Worm (Caenorhabditis elegans): ENCODE measurements around the gene octr-1.

The octr-1 gene

ce11 chrX:5611155-5611554 is at the start of gene octr-1:
octr-1 (minus strand) TSS chrX:5611255.
- TF ChIP-seq ceh-36 (tag; optimal IDR thresholded peaks at IDR 0.05) = no peak
- no peak for TF ChIP-seq tbx-37 (GFP tag; conservative IDR thresholded peaks at IDR 0.05)
- no peak for TF ChIP-seq scrt-1 (GFP tag; IDR thresholded peaks at IDR 0.05)
- no peak for TF ChIP-seq pes-1 (GFP tag; IDR thresholded peaks at IDR 0.05)
- TF ChIP-seq ceh-13 (GFP tag; optimal IDR thresholded peaks at IDR 0.05) = no peak
- no peak for TF ChIP-seq tbx-11 (GFP tag; IDR thresholded peaks at IDR 0.05)
- TF ChIP-seq flt-1 (GFP tag; IDR thresholded peaks at IDR 0.05) = no peak
- TF ChIP-seq sea-1 (GFP tag; conservative IDR thresholded peaks at IDR 0.05) = no peak
- no peak for TF ChIP-seq ama-1 (optimal IDR thresholded peaks at IDR 0.05)
- no peak for TF ChIP-seq F13C5.2 (tag; optimal IDR thresholded peaks at IDR 0.05)
- no peak for TF ChIP-seq B0310.2 (tag; optimal IDR thresholded peaks at IDR 0.05)
- no peak for TF ChIP-seq ets-7 (tag; optimal IDR thresholded peaks at IDR 0.05)
- no peak for TF ChIP-seq hnd-1 (tag; optimal IDR thresholded peaks at IDR 0.05)
- no peak for TF ChIP-seq hmbx-1 (tag; optimal IDR thresholded peaks at IDR 0.05)

ce11 chrX:5659614-5660013 is 48.6 kb upstream of the octr-1 start, which contains the start of gene T22B7.22:
T22B7.22 (plus strand) TSS chrX:5659967.
- TF ChIP-seq F13C5.2 (tag; optimal IDR thresholded peaks at IDR 0.05) (no peak), ets-7 (tag; optimal IDR thresholded peaks at IDR 0.05) (no peak)

ce11 chrX:5655601-5656000 is 44.5 kb upstream of the octr-1 start:
- TF ChIP-seq tbx-11 (GFP tag; IDR thresholded peaks at IDR 0.05) (no peak), flt-1 (GFP tag; IDR thresholded peaks at IDR 0.05) (no peak), sea-1 (GFP tag; conservative IDR thresholded peaks at IDR 0.05) (no peak), aly-1 (tag; optimal IDR thresholded peaks at IDR 0.05) (no peak), scrt-1 (GFP tag; IDR thresholded peaks at IDR 0.05) (no peak), ceh-36 (tag; optimal IDR thresholded peaks at IDR 0.05) (no peak), pes-1 (GFP tag; IDR thresholded peaks at IDR 0.05) (no peak), tbx-37 (GFP tag; conservative IDR thresholded peaks at IDR 0.05) (no peak), ets-7 (tag; optimal IDR thresholded peaks at IDR 0.05) (no peak), hmbx-1 (tag; optimal IDR thresholded peaks at IDR 0.05) (no peak), hmg-4 (GFP tag; optimal IDR thresholded peaks at IDR 0.05) (no peak), hnd-1 (tag; optimal IDR thresholded peaks at IDR 0.05) (no peak), F13C5.2 (tag; optimal IDR thresholded peaks at IDR 0.05) (no peak), ama-1 (optimal IDR thresholded peaks at IDR 0.05) (no peak), B0310.2 (tag; optimal IDR thresholded peaks at IDR 0.05) (no peak), ceh-13 (GFP tag; optimal IDR thresholded peaks at IDR 0.05) (no peak), tra-4 (tag; optimal IDR thresholded peaks at IDR 0.05) (no peak)

- TF ChIP-seq ceh-36 (tag; optimal IDR thresholded peaks at IDR 0.05) (no peak), ets-7 (tag; optimal IDR thresholded peaks at IDR 0.05) (no peak), ceh-13 (GFP tag; optimal IDR thresholded peaks at IDR 0.05) (no peak)
Observed at ce11 chrX:5653813-5654212, 42.8 kb upstream of the octr-1 start, which contains the start of gene T22B7.7. T22B7.7 (minus strand) TSS chrX:5654074.

ce11 chrX:5647884-5648283 is 36.8 kb upstream of the octr-1 start, which contains the start of gene srv-7:
srv-7 (minus strand) TSS chrX:5647984.
- TF ChIP-seq aly-1 (tag; optimal IDR thresholded peaks at IDR 0.05) = no peak
- TF ChIP-seq scrt-1 (GFP tag; IDR thresholded peaks at IDR 0.05) = no peak
- no peak for TF ChIP-seq sea-1 (GFP tag; conservative IDR thresholded peaks at IDR 0.05)
- TF ChIP-seq pes-1 (GFP tag; IDR thresholded peaks at IDR 0.05) = no peak
- no peak for TF ChIP-seq ets-7 (tag; optimal IDR thresholded peaks at IDR 0.05)
- no peak for TF ChIP-seq F13C5.2 (tag; optimal IDR thresholded peaks at IDR 0.05)
- no peak for TF ChIP-seq hmg-4 (GFP tag; optimal IDR thresholded peaks at IDR 0.05)
- no peak for TF ChIP-seq hmbx-1 (tag; optimal IDR thresholded peaks at IDR 0.05)
- no peak for TF ChIP-seq ceh-36 (tag; optimal IDR thresholded peaks at IDR 0.05)
- TF ChIP-seq tra-4 (tag; optimal IDR thresholded peaks at IDR 0.05) = no peak
- no peak for TF ChIP-seq B0310.2 (tag; optimal IDR thresholded peaks at IDR 0.05)
- TF ChIP-seq tbx-11 (GFP tag; IDR thresholded peaks at IDR 0.05) = no peak
- no peak for TF ChIP-seq ama-1 (optimal IDR thresholded peaks at IDR 0.05)
- no peak for TF ChIP-seq hnd-1 (tag; optimal IDR thresholded peaks at IDR 0.05)
- no peak for TF ChIP-seq flt-1 (GFP tag; IDR thresholded peaks at IDR 0.05)
- TF ChIP-seq tbx-37 (GFP tag; conservative IDR thresholded peaks at IDR 0.05) = no peak

ce11 chrX:5646951-5647423 is 35.9 kb upstream of the octr-1 start, which contains the start of gene T22B7.3:
T22B7.3 (plus strand) TSS chrX:5647373.
- TF ChIP-seq hnd-1 (tag; optimal IDR thresholded peaks at IDR 0.05) (no peak), tra-4 (tag; optimal IDR thresholded peaks at IDR 0.05) (no peak), ama-1 (optimal IDR thresholded peaks at IDR 0.05) (no peak), pes-1 (GFP tag; IDR thresholded peaks at IDR 0.05) (no peak), hmg-4 (GFP tag; optimal IDR thresholded peaks at IDR 0.05) (no peak), F13C5.2 (tag; optimal IDR thresholded peaks at IDR 0.05) (no peak), hmbx-1 (tag; optimal IDR thresholded peaks at IDR 0.05) (no peak), tbx-11 (GFP tag; IDR thresholded peaks at IDR 0.05) (no peak), aly-1 (tag; optimal IDR thresholded peaks at IDR 0.05) (no peak), flt-1 (GFP tag; IDR thresholded peaks at IDR 0.05) (no peak), tbx-37 (GFP tag; conservative IDR thresholded peaks at IDR 0.05) (no peak), B0310.2 (tag; optimal IDR thresholded peaks at IDR 0.05) (no peak), ceh-13 (GFP tag; optimal IDR thresholded peaks at IDR 0.05) (no peak), scrt-1 (GFP tag; IDR thresholded peaks at IDR 0.05) (no peak), ceh-36 (tag; optimal IDR thresholded peaks at IDR 0.05) (no peak), sea-1 (GFP tag; conservative IDR thresholded peaks at IDR 0.05) (no peak)

ce11 chrX:5645606-5646005 is 34.6 kb upstream of the octr-1 start:
- no peak for TF ChIP-seq hmg-4 (GFP tag; optimal IDR thresholded peaks at IDR 0.05)
- TF ChIP-seq ceh-13 (GFP tag; optimal IDR thresholded peaks at IDR 0.05) = no peak
- TF ChIP-seq F13C5.2 (tag; optimal IDR thresholded peaks at IDR 0.05) = no peak
- no peak for TF ChIP-seq hnd-1 (tag; optimal IDR thresholded peaks at IDR 0.05)
- no peak for TF ChIP-seq ets-7 (tag; optimal IDR thresholded peaks at IDR 0.05)

ce11 chrX:5644112-5644511 is 33.1 kb upstream of the octr-1 start:
- TF ChIP-seq hmbx-1 (tag; optimal IDR thresholded peaks at IDR 0.05) (no peak), F13C5.2 (tag; optimal IDR thresholded peaks at IDR 0.05) (no peak), flt-1 (GFP tag; IDR thresholded peaks at IDR 0.05) (no peak), ets-7 (tag; optimal IDR thresholded peaks at IDR 0.05) (no peak), tbx-11 (GFP tag; IDR thresholded peaks at IDR 0.05) (no peak), scrt-1 (GFP tag; IDR thresholded peaks at IDR 0.05) (no peak), ceh-36 (tag; optimal IDR thresholded peaks at IDR 0.05) (no peak)
